Fruit fly (Drosophila melanogaster) whole organism, embryonic: ENCODE results near the gene CG16736.

ENCODE experiments used
- Bgb ChIP-seq: fragments of 200-800 bp; sonication (Bioruptor generic); IDR thresholded peaks from 2 replicates; pipeline ENCODE4 v1.3.6; 2022; ENCODE audit warnings: missing biosample characterization, missing genetic modification characterization; ENCODE audit not compliant: partially characterized antibody
- Bteb2 ChIP-seq: fragments of 200-800 bp; sonication (Bioruptor generic); optimal IDR thresholded peaks from 2 replicates; lab custom pipeline; 2016; ENCODE audit warnings: missing biosample characterization, missing genetic modification characterization
- CG10462 ChIP-seq: fragments of 200-800 bp; sonication (Bioruptor generic); optimal IDR thresholded peaks from 2 replicates; lab custom pipeline; 2016; ENCODE audit warnings: missing biosample characterization, missing genetic modification characterization
- CG12942 ChIP-seq: fragments of 200-800 bp; sonication (Bioruptor generic); optimal IDR thresholded peaks from 3 replicates; lab custom pipeline; 2016; ENCODE audit warnings: missing biosample characterization, missing genetic modification characterization
- CG15011 ChIP-seq: fragments of 200-800 bp; sonication (Bioruptor generic); optimal IDR thresholded peaks from 3 replicates; lab custom pipeline; 2018; ENCODE audit warnings: missing biosample characterization, mild to moderate bottlenecking, missing genetic modification characterization
- CG1603 ChIP-seq: fragments of 200-800 bp; sonication (Bioruptor generic); optimal IDR thresholded peaks from 2 replicates; lab custom pipeline; 2019; ENCODE audit warnings: missing biosample characterization, mild to moderate bottlenecking, missing genetic modification characterization, moderate library complexity
- CG16813 ChIP-seq: fragments of 200-800 bp; sonication (Bioruptor generic); IDR thresholded peaks from 3 replicates; pipeline ENCODE4 v1.3.6; 2022; ENCODE audit warnings: missing biosample characterization, missing genetic modification characterization; ENCODE audit not compliant: partially characterized antibody
- CG17361 ChIP-seq: fragments of 200-800 bp; sonication (Bioruptor generic); IDR thresholded peaks from 3 replicates; pipeline ENCODE4 v1.3.6; 2022; ENCODE audit warnings: missing biosample characterization, missing genetic modification characterization
- CG17568 ChIP-seq: fragments of 200-800 bp; sonication (Bioruptor generic); optimal IDR thresholded peaks from 2 replicates; lab custom pipeline; 2018; ENCODE audit warnings: missing biosample characterization, mild to moderate bottlenecking, missing genetic modification characterization, moderate library complexity
- CG17802 ChIP-seq: fragments of 200-800 bp; sonication (Bioruptor generic); optimal IDR thresholded peaks from 2 replicates; lab custom pipeline; 2018; ENCODE audit warnings: missing biosample characterization, mild to moderate bottlenecking, missing genetic modification characterization, moderate library complexity
- CG2678 ChIP-seq: fragments of 200-800 bp; sonication (Bioruptor generic); optimal IDR thresholded peaks from 3 replicates; lab custom pipeline; 2019; ENCODE audit warnings: missing biosample characterization, mild to moderate bottlenecking, missing genetic modification characterization, moderate library complexity
- CG4854 ChIP-seq: fragments of 200-800 bp; sonication (Bioruptor generic); optimal IDR thresholded peaks from 2 replicates; lab custom pipeline; 2016; ENCODE audit warnings: missing biosample characterization, missing genetic modification characterization, inconsistent platforms
- CG5953 ChIP-seq: fragments of 200-800 bp; sonication (Bioruptor generic); IDR thresholded peaks from 2 replicates; pipeline ENCODE4 v1.3.6; 2022; ENCODE audit warnings: missing biosample characterization, missing genetic modification characterization
- CG7357 ChIP-seq: fragments of 200-800 bp; sonication (Bioruptor generic); IDR thresholded peaks from 3 replicates; pipeline ENCODE4 v1.3.6; 2022; ENCODE audit warnings: missing biosample characterization, missing genetic modification characterization
- CG8944 ChIP-seq: fragments of 200-800 bp; sonication (Bioruptor generic); optimal IDR thresholded peaks from 3 replicates; lab custom pipeline; 2016; ENCODE audit warnings: missing biosample characterization, missing genetic modification characterization
- CG9797 ChIP-seq: fragments of 200-800 bp; sonication (Bioruptor generic); optimal IDR thresholded peaks from 3 replicates; lab custom pipeline; 2018; ENCODE audit warnings: missing biosample characterization, mild to moderate bottlenecking, missing genetic modification characterization
- Camta ChIP-seq: fragments of 200-800 bp; sonication (Bioruptor generic); optimal IDR thresholded peaks from 2 replicates; lab custom pipeline; 2016; ENCODE audit warnings: missing biosample characterization, missing genetic modification characterization
- CrebB ChIP-seq: fragments of 200-800 bp; sonication (Bioruptor generic); optimal IDR thresholded peaks from 3 replicates; lab custom pipeline; 2018; ENCODE audit warnings: missing biosample characterization, mild to moderate bottlenecking, missing genetic modification characterization
- Dref ChIP-seq: fragments of 200-800 bp; sonication (Bioruptor generic); IDR thresholded peaks from 2 replicates; pipeline ENCODE4 v1.3.6; 2022; ENCODE audit warnings: missing biosample characterization, missing genetic modification characterization
- E2f1 ChIP-seq: fragments of 200-800 bp; sonication (Bioruptor generic); IDR thresholded peaks from 2 replicates; pipeline ENCODE4 v1.3.6; 2022; ENCODE audit warnings: missing biosample characterization, missing genetic modification characterization
- E2f2 ChIP-seq: fragments of 200-800 bp; sonication (Bioruptor generic); IDR thresholded peaks from 2 replicates; pipeline ENCODE4 v1.3.6; 2022; ENCODE audit warnings: missing biosample characterization, missing genetic modification characterization
- Jarid2 ChIP-seq: fragments of 200-800 bp; sonication (Bioruptor generic); optimal IDR thresholded peaks from 3 replicates; lab custom pipeline; 2017; ENCODE audit warnings: mild to moderate bottlenecking, missing biosample characterization, missing genetic modification reagents, missing genetic modification characterization
- Lpt ChIP-seq: fragments of >200 bp; optimal IDR thresholded peaks from 2 replicates; lab custom pipeline; 2018; ENCODE audit warnings: missing biosample characterization, missing genetic modification characterization
- Mes4 ChIP-seq: fragments of 200-800 bp; sonication (Bioruptor generic); optimal IDR thresholded peaks from 2 replicates; lab custom pipeline; 2016; ENCODE audit warnings: missing biosample characterization, missing genetic modification characterization
- NFAT ChIP-seq: fragments of 200-800 bp; sonication (Bioruptor generic); IDR thresholded peaks from 2 replicates; pipeline ENCODE4 v1.3.6; 2022; ENCODE audit warnings: missing biosample characterization, missing genetic modification characterization
- Nf-YC ChIP-seq: fragments of 200-800 bp; optimal IDR thresholded peaks from 3 replicates; lab custom pipeline; 2019; ENCODE audit warnings: missing biosample characterization, mild to moderate bottlenecking, missing genetic modification characterization, moderate library complexity
- Optix ChIP-seq: fragments of 200-800 bp; sonication (Bioruptor generic); IDR thresholded peaks from 3 replicates; pipeline ENCODE4 v1.3.6; 2022; ENCODE audit warnings: missing biosample characterization, missing genetic modification characterization
- Sox100B ChIP-seq: fragments of 200-800 bp; sonication (Bioruptor generic); optimal IDR thresholded peaks from 3 replicates; lab custom pipeline; 2018; ENCODE audit warnings: missing biosample characterization, mild to moderate bottlenecking, missing genetic modification characterization
- Ssrp ChIP-seq: fragments of 200-800 bp; sonication (Bioruptor generic); optimal IDR thresholded peaks from 2 replicates; lab custom pipeline; 2018; ENCODE audit warnings: missing biosample characterization, mild to moderate bottlenecking, missing genetic modification characterization, moderate library complexity
- Trl ChIP-seq, 3 experiments: fragments of >200 bp in 2 of 3; fragments of 200-800 bp in 1 of 3; sonication (Bioruptor generic) in 1 of 3; optimal IDR thresholded peaks; 2 replicates in 1 of 3; 3 replicates in 2 of 3; lab custom pipeline; 2016 to 2017; ENCODE audit warnings: missing biosample characterization in 1 of 3, missing genetic modification characterization in 1 of 3
- Vsx1 ChIP-seq: fragments of 200-800 bp; sonication (Bioruptor generic); optimal IDR thresholded peaks from 2 replicates; lab custom pipeline; 2017; ENCODE audit warnings: missing biosample characterization, mild to moderate bottlenecking, missing genetic modification characterization, missing genetic modification reagents
- ase ChIP-seq: fragments of 200-800 bp; sonication (Bioruptor generic); IDR thresholded peaks from 3 replicates; pipeline ENCODE4 v1.3.6; 2022; ENCODE audit warnings: missing biosample characterization, missing genetic modification characterization
- bab2 ChIP-seq: fragments of 200-800 bp; sonication (Bioruptor generic); optimal IDR thresholded peaks from 2 replicates; lab custom pipeline; 2016; ENCODE audit warnings: missing biosample characterization, missing genetic modification characterization
- bigmax ChIP-seq: fragments of 200-800 bp; sonication (Bioruptor generic); optimal IDR thresholded peaks from 2 replicates; lab custom pipeline; 2018; ENCODE audit warnings: missing biosample characterization, mild to moderate bottlenecking, missing genetic modification characterization
- esg ChIP-seq: fragments of 200-800 bp; sonication (Bioruptor generic); conservative IDR thresholded peaks from 2 replicates; pipeline ENCODE4 v1.3.6; 2022; ENCODE audit warnings: missing biosample characterization, missing genetic modification characterization
- fd102C ChIP-seq: fragments of 200-800 bp; sonication (Bioruptor generic); optimal IDR thresholded peaks from 2 replicates; lab custom pipeline; 2018; ENCODE audit warnings: missing biosample characterization, mild to moderate bottlenecking, missing genetic modification characterization, moderate library complexity
- gfzf ChIP-seq: fragments of 200-800 bp; sonication (Bioruptor generic); optimal IDR thresholded peaks from 2 replicates; lab custom pipeline; 2016; ENCODE audit warnings: missing biosample characterization, mild to moderate bottlenecking, missing genetic modification characterization, moderate library complexity
- insv ChIP-seq, 2 experiments: fragments of 200-800 bp; sonication (Bioruptor generic); optimal IDR thresholded peaks; 3 replicates each; lab custom pipeline; 2016 to 2018; ENCODE audit warnings: missing biosample characterization in 2 of 2, missing genetic modification characterization in 2 of 2
- lmd ChIP-seq: fragments of 200-800 bp; sonication (Bioruptor generic); IDR thresholded peaks from 2 replicates; pipeline ENCODE4 v1.3.6; 2022; ENCODE audit warnings: missing biosample characterization, missing genetic modification characterization
- nerfin-2 ChIP-seq: fragments of 200-800 bp; sonication (Bioruptor generic); IDR thresholded peaks from 2 replicates; pipeline ENCODE4 v1.3.6; 2022; ENCODE audit warnings: missing biosample characterization, missing genetic modification characterization; ENCODE audit not compliant: partially characterized antibody
- pho ChIP-seq: fragments of 200-800 bp; sonication (Bioruptor generic); optimal IDR thresholded peaks from 2 replicates; lab custom pipeline; 2016; ENCODE audit warnings: missing biosample characterization, missing genetic modification characterization
- phol ChIP-seq: fragments of 200-800 bp; sonication (Bioruptor generic); optimal IDR thresholded peaks from 3 replicates; lab custom pipeline; 2018; ENCODE audit warnings: missing biosample characterization, mild to moderate bottlenecking, missing genetic modification characterization, moderate library complexity
- psq ChIP-seq: fragments of 200-800 bp; sonication (Bioruptor generic); optimal IDR thresholded peaks from 2 replicates; lab custom pipeline; 2017; ENCODE audit warnings: missing biosample characterization, missing genetic modification characterization
- repo ChIP-seq: fragments of 200-800 bp; sonication (Bioruptor generic); optimal IDR thresholded peaks from 2 replicates; lab custom pipeline; 2016; ENCODE audit warnings: missing biosample characterization, missing genetic modification characterization
- sd ChIP-seq: fragments of 200-800 bp; sonication (Bioruptor generic); optimal IDR thresholded peaks from 3 replicates; lab custom pipeline; 2018; ENCODE audit warnings: missing biosample characterization, mild to moderate bottlenecking, missing genetic modification characterization, moderate library complexity
- sim ChIP-seq: fragments of 200-800 bp; sonication (Bioruptor generic); IDR thresholded peaks from 2 replicates; pipeline ENCODE4 v1.3.6; 2022; ENCODE audit warnings: missing biosample characterization, missing genetic modification characterization
- stc ChIP-seq: fragments of 200-800 bp; sonication (Bioruptor generic); IDR thresholded peaks from 2 replicates; pipeline ENCODE4 v1.3.6; 2022; ENCODE audit warnings: missing biosample characterization, missing genetic modification characterization
- tll ChIP-seq, 2 experiments: fragments of 200-800 bp in 1 of 2; fragments of >200 bp in 1 of 2; sonication (Bioruptor generic) in 1 of 2; optimal IDR thresholded peaks; 2 replicates each; lab custom pipeline; 2017 to 2019; ENCODE audit warnings: missing biosample characterization in 2 of 2, missing genetic modification characterization in 2 of 2, mild to moderate bottlenecking in 1 of 2, moderate library complexity in 1 of 2
- tup ChIP-seq: fragments of 200-800 bp; sonication (Bioruptor generic); optimal IDR thresholded peaks from 2 replicates; lab custom pipeline; 2016; ENCODE audit warnings: missing biosample characterization, mild to moderate bottlenecking, missing genetic modification characterization, moderate library complexity

The CG16736 gene

dm6 chr3R:9245576-9246200, 11.8 kb downstream of the CG16736 start, which contains the start of gene Vps15 (continued):
- TF ChIP-seq Mes4 (GFP tag; lab: Kevin White, UChicago) (peak; percentile 68), CG17568 (GFP tag; lab: Kevin White, UChicago) (peak; percentile 61), Bteb2 (GFP tag; lab: Kevin White, UChicago) (peak; percentile 68), Lpt (no peak), Nf-YC (tag; lab: Kevin White, UChicago) (peak; percentile 72), ase (GFP tag; lab: Robert Waterston, UW) (peak; percentile 52; the same call in 1 of the 3 replicates), fd102C (no peak), Ssrp (tag; lab: Kevin White, UChicago) (peak; percentile 65), CG15011 (GFP tag; lab: Kevin White, UChicago) (peak; percentile 60), E2f2 (GFP tag; lab: Robert Waterston, UW) (peak; percentile 93), Trl (optimal IDR thresholded peaks at IDR 0.05; lab: Kevin White, UChicago) (no peak), Trl (GFP tag; optimal IDR thresholded peaks at IDR 0.05; lab: Kevin White, UChicago) (peak; percentile 57), sd (tag; lab: Kevin White, UChicago) (peak; percentile 58), CG8944 (GFP tag; lab: Kevin White, UChicago) (peak; percentile 44), repo (GFP tag; lab: Kevin White, UChicago) (peak; percentile 12), CG1603 (peak; percentile 48), phol (tag; lab: Kevin White, UChicago) (peak; percentile 89), tup (no peak), CG2678 (tag; lab: Kevin White, UChicago) (peak; percentile 88), CG4854 (GFP tag; lab: Kevin White, UChicago) (peak; percentile 62), CG17802 (tag; lab: Kevin White, UChicago) (peak; percentile 21), Sox100B (GFP tag; lab: Kevin White, UChicago) (peak; percentile 58), psq (GFP tag; lab: Kevin White, UChicago) (peak; percentile 15), nerfin-2 (GFP tag; lab: Robert Waterston, UW) (peak; percentile 84), NFAT (peak; percentile 44; the same call in 1 of the 2 replicates), gfzf (GFP tag; lab: Kevin White, UChicago) (peak; percentile 17), CG9797 (GFP tag; lab: Kevin White, UChicago) (no peak), tll (GFP tag; optimal IDR thresholded peaks at IDR 0.05; lab: Kevin White, UChicago) (no peak), Jarid2 (GFP tag; lab: Kevin White, UChicago) (no peak), lmd (peak; percentile 59), Camta (GFP tag; lab: Kevin White, UChicago) (peak; percentile 65), esg (peak; percentile 54), CG7357 (GFP tag; lab: Robert Waterston, UW) (0 out of 3 replicates have a peak, but pooled peaks have one; percentile 18), CG5953 (GFP tag; lab: Robert Waterston, UW) (0 out of 2 replicates have a peak, but pooled peaks have one; percentile 6), E2f1 (GFP tag; lab: Robert Waterston, UW) (peak; percentile 47; the same call in 1 of the 2 replicates), sim (GFP tag; lab: Robert Waterston, UW) (no peak), CrebB (tag; lab: Kevin White, UChicago) (peak; percentile 69), bab2 (peak; percentile 67), Bgb (peak; percentile 85), Vsx1 (GFP tag; lab: Kevin White, UChicago) (peak; percentile 24), CG17361 (peak; percentile 73), bigmax (no peak), Optix (GFP tag; lab: Robert Waterston, UW) (no peak), stc (GFP tag; lab: Robert Waterston, UW) (peak; percentile 67; the same call in 1 of the 2 replicates), CG12942 (GFP tag; lab: Kevin White, UChicago) (peak; percentile 53), insv (GFP tag; optimal IDR thresholded peaks at IDR 0.05; lab: Kevin White, UChicago) (no peak), pho (GFP tag; lab: Kevin White, UChicago) (peak; percentile 72), CG16813 (peak; percentile 82), CG10462 (peak; percentile 68), Dref (GFP tag; lab: Robert Waterston, UW) (peak; percentile 75)
